Fruit fly (Drosophila melanogaster) whole organism, embryonic: ENCODE measurements around the gene Prim2.

Experiments
- Antp ChIP-seq: fragments of 200-800 bp; sonication (Bioruptor generic); optimal IDR thresholded peaks from 3 replicates; lab custom pipeline; 2016; ENCODE audit warnings: missing biosample characterization, missing genetic modification characterization
- Asciz ChIP-seq: fragments of 200-800 bp; sonication (Bioruptor generic); optimal IDR thresholded peaks from 2 replicates; lab custom pipeline; 2017; ENCODE audit warnings: missing biosample characterization, mild to moderate bottlenecking, missing genetic modification characterization, missing genetic modification reagents
- Atf3 ChIP-seq: fragments of 200-800 bp; sonication (Bioruptor generic); optimal IDR thresholded peaks from 3 replicates; lab custom pipeline; 2016; ENCODE audit warnings: missing biosample characterization, missing genetic modification characterization
- CG10543 ChIP-seq: fragments of 200-800 bp; sonication (Bioruptor generic); optimal IDR thresholded peaks from 3 replicates; lab custom pipeline; 2017; ENCODE audit warnings: missing biosample characterization, mild to moderate bottlenecking, missing genetic modification characterization, moderate library complexity
- CG11456 ChIP-seq: fragments of 200-800 bp; sonication (Bioruptor generic); IDR thresholded peaks from 3 replicates; pipeline ENCODE4 v1.3.6; 2022; ENCODE audit warnings: missing biosample characterization, missing genetic modification characterization
- CG11695 ChIP-seq: fragments of 200-800 bp; sonication (Bioruptor generic); IDR thresholded peaks from 3 replicates; pipeline ENCODE4 v1.3.6; 2022; ENCODE audit warnings: missing biosample characterization, missing genetic modification characterization
- CG11723 ChIP-seq: fragments of 200-800 bp; sonication (Bioruptor generic); optimal IDR thresholded peaks from 2 replicates; lab custom pipeline; 2017; ENCODE audit warnings: missing biosample characterization, mild to moderate bottlenecking, missing genetic modification characterization
- CG12155 ChIP-seq: fragments of 200-800 bp; sonication (Bioruptor generic); optimal IDR thresholded peaks from 3 replicates; lab custom pipeline; 2016; ENCODE audit warnings: missing biosample characterization, missing genetic modification characterization
- CG12744 ChIP-seq: fragments of 200-800 bp; sonication (Bioruptor generic); optimal IDR thresholded peaks from 2 replicates; lab custom pipeline; 2016; ENCODE audit warnings: missing biosample characterization, missing genetic modification characterization
- CG13296 ChIP-seq: fragments of 200-800 bp; sonication (Bioruptor generic); optimal IDR thresholded peaks from 3 replicates; lab custom pipeline; 2018; ENCODE audit warnings: missing biosample characterization, mild to moderate bottlenecking, missing genetic modification characterization
- CG14667 ChIP-seq: fragments of 200-800 bp; sonication (Bioruptor generic); IDR thresholded peaks from 2 replicates; pipeline ENCODE4 v1.3.6; 2022; ENCODE audit warnings: missing biosample characterization, missing genetic modification characterization
- CG17802 ChIP-seq: fragments of 200-800 bp; sonication (Bioruptor generic); optimal IDR thresholded peaks from 2 replicates; lab custom pipeline; 2018; ENCODE audit warnings: missing biosample characterization, mild to moderate bottlenecking, missing genetic modification characterization, moderate library complexity
- CG18011 ChIP-seq: fragments of 200-800 bp; sonication (Bioruptor generic); optimal IDR thresholded peaks from 2 replicates; lab custom pipeline; 2017; ENCODE audit warnings: missing biosample characterization, missing genetic modification characterization, mild to moderate bottlenecking, moderate library complexity, missing genotype
- CG18476 ChIP-seq: fragments of 200-800 bp; sonication (Bioruptor generic); optimal IDR thresholded peaks from 2 replicates; lab custom pipeline; 2016; ENCODE audit warnings: missing biosample characterization, mild to moderate bottlenecking, missing genetic modification characterization
- CG2202 ChIP-seq: fragments of 200-800 bp; sonication (Bioruptor generic); optimal IDR thresholded peaks from 2 replicates; lab custom pipeline; 2018; ENCODE audit warnings: missing biosample characterization, mild to moderate bottlenecking, missing genetic modification characterization
- CG2678 ChIP-seq: fragments of 200-800 bp; sonication (Bioruptor generic); optimal IDR thresholded peaks from 3 replicates; lab custom pipeline; 2019; ENCODE audit warnings: missing biosample characterization, mild to moderate bottlenecking, missing genetic modification characterization, moderate library complexity
- CG31388 ChIP-seq: fragments of 200-800 bp; sonication (Bioruptor generic); optimal IDR thresholded peaks from 2 replicates; lab custom pipeline; 2016; ENCODE audit warnings: missing biosample characterization, missing genetic modification characterization
- CG3163 ChIP-seq: fragments of 200-800 bp; sonication (Bioruptor generic); optimal IDR thresholded peaks from 3 replicates; lab custom pipeline; 2016; ENCODE audit warnings: missing biosample characterization, missing genetic modification characterization
- CG33557 ChIP-seq: fragments of 200-800 bp; sonication (Bioruptor generic); optimal IDR thresholded peaks from 2 replicates; lab custom pipeline; 2019; ENCODE audit warnings: missing biosample characterization, mild to moderate bottlenecking, missing genetic modification characterization, moderate library complexity
- CG43689 ChIP-seq: fragments of 200-800 bp; sonication (Bioruptor generic); IDR thresholded peaks from 2 replicates; pipeline ENCODE4 v1.3.6; 2022; ENCODE audit warnings: missing biosample characterization, missing genetic modification characterization
- CG5180 ChIP-seq: fragments of 200-800 bp; sonication (Bioruptor generic); optimal IDR thresholded peaks from 3 replicates; lab custom pipeline; 2017; ENCODE audit warnings: missing biosample characterization, missing genetic modification characterization, mild to moderate bottlenecking, moderate library complexity, missing genetic modification reagents
- CG5245 ChIP-seq: fragments of 200-800 bp; sonication (Bioruptor generic); optimal IDR thresholded peaks from 3 replicates; lab custom pipeline; 2016; ENCODE audit warnings: missing biosample characterization, missing genetic modification characterization
- CG6254 ChIP-seq: fragments of 200-800 bp; sonication (Bioruptor generic); optimal IDR thresholded peaks from 3 replicates; lab custom pipeline; 2017; ENCODE audit warnings: mild to moderate bottlenecking, missing biosample characterization, missing genetic modification reagents, missing genetic modification characterization
- CG6272 ChIP-seq: fragments of 200-800 bp; sonication (Bioruptor generic); IDR thresholded peaks from 2 replicates; pipeline ENCODE4 v1.3.6; 2022; ENCODE audit warnings: missing biosample characterization, missing genetic modification characterization
- CG8281 ChIP-seq: fragments of 200-800 bp; sonication (Bioruptor generic); optimal IDR thresholded peaks from 2 replicates; lab custom pipeline; 2018; ENCODE audit warnings: missing biosample characterization, mild to moderate bottlenecking, missing genetic modification characterization, moderate library complexity
- ERR ChIP-seq: fragments of 200-800 bp; sonication (Bioruptor generic); optimal IDR thresholded peaks from 2 replicates; lab custom pipeline; 2016; ENCODE audit warnings: missing biosample characterization, missing genetic modification characterization
- Hsf ChIP-seq: fragments of 200-800 bp; sonication (Bioruptor generic); optimal IDR thresholded peaks from 3 replicates; lab custom pipeline; 2016; ENCODE audit warnings: missing biosample characterization, missing genetic modification characterization
- Jarid2 ChIP-seq: fragments of 200-800 bp; sonication (Bioruptor generic); optimal IDR thresholded peaks from 3 replicates; lab custom pipeline; 2017; ENCODE audit warnings: mild to moderate bottlenecking, missing biosample characterization, missing genetic modification reagents, missing genetic modification characterization
- Med ChIP-seq: fragments of 200-800 bp; sonication (Bioruptor generic); peaks from one replicate; lab custom pipeline; 2016; ENCODE audit warnings: missing biosample characterization, missing genetic modification characterization, mild to moderate bottlenecking, inconsistent platforms, moderate library complexity
- NC2α ChIP-seq: fragments of 200-800 bp; sonication (Bioruptor generic); optimal IDR thresholded peaks from 2 replicates; lab custom pipeline; 2016; ENCODE audit warnings: missing biosample characterization, missing genetic modification characterization
- NfI ChIP-seq: fragments of 200-800 bp; sonication (Bioruptor generic); optimal IDR thresholded peaks from 3 replicates; lab custom pipeline; 2018; ENCODE audit warnings: missing biosample characterization, mild to moderate bottlenecking, missing genetic modification characterization, moderate library complexity
- abd-A ChIP-seq: fragments of 200-800 bp; sonication (Bioruptor generic); optimal IDR thresholded peaks from 3 replicates; lab custom pipeline; 2019; ENCODE audit warnings: missing biosample characterization, mild to moderate bottlenecking, missing genetic modification characterization, moderate library complexity
- bbx ChIP-seq: fragments of 200-800 bp; sonication (Bioruptor generic); IDR thresholded peaks from 2 replicates; pipeline ENCODE4 v1.3.6; 2022; ENCODE audit warnings: missing biosample characterization, missing genetic modification characterization; ENCODE audit not compliant: partially characterized antibody
- bigmax ChIP-seq: fragments of 200-800 bp; sonication (Bioruptor generic); optimal IDR thresholded peaks from 2 replicates; lab custom pipeline; 2018; ENCODE audit warnings: missing biosample characterization, mild to moderate bottlenecking, missing genetic modification characterization
- bowl ChIP-seq: fragments of 200-800 bp; sonication (Bioruptor generic); IDR thresholded peaks from 2 replicates; pipeline ENCODE4 v1.3.6; 2022; ENCODE audit warnings: missing biosample characterization, missing genetic modification characterization
- dmrt11E ChIP-seq: fragments of 200-800 bp; sonication (Bioruptor generic); optimal IDR thresholded peaks from 3 replicates; lab custom pipeline; 2018; ENCODE audit warnings: missing biosample characterization, mild to moderate bottlenecking, missing genetic modification characterization, moderate library complexity
- eyg ChIP-seq: fragments of 200-800 bp; sonication (Bioruptor generic); optimal IDR thresholded peaks from 3 replicates; lab custom pipeline; 2016; ENCODE audit warnings: missing biosample characterization, missing genetic modification characterization
- gce ChIP-seq: fragments of 200-800 bp; sonication (Bioruptor generic); IDR thresholded peaks from 3 replicates; pipeline ENCODE4 v1.3.6; 2022; ENCODE audit warnings: missing biosample characterization, missing genetic modification characterization
- lbe ChIP-seq: fragments of 200-800 bp; sonication (Bioruptor generic); optimal IDR thresholded peaks from 2 replicates; lab custom pipeline; 2016; ENCODE audit warnings: missing biosample characterization, mild to moderate bottlenecking, missing genetic modification characterization
- nerfin-2 ChIP-seq: fragments of 200-800 bp; sonication (Bioruptor generic); IDR thresholded peaks from 2 replicates; pipeline ENCODE4 v1.3.6; 2022; ENCODE audit warnings: missing biosample characterization, missing genetic modification characterization; ENCODE audit not compliant: partially characterized antibody
- onecut ChIP-seq: fragments of 200-800 bp; sonication (Bioruptor generic); IDR thresholded peaks from 2 replicates; pipeline ENCODE4 v1.3.6; 2022; ENCODE audit warnings: missing biosample characterization, missing genetic modification characterization
- rib ChIP-seq: fragments of 200-800 bp; sonication (Bioruptor generic); IDR thresholded peaks from 2 replicates; pipeline ENCODE4 v1.3.6; 2022; ENCODE audit warnings: missing biosample characterization, missing genetic modification characterization
- ro ChIP-seq: fragments of 200-800 bp; sonication (Bioruptor generic); IDR thresholded peaks from 2 replicates; pipeline ENCODE4 v1.3.6; 2022; ENCODE audit warnings: missing biosample characterization, missing genetic modification characterization
- sqz ChIP-seq: fragments of 200-800 bp; sonication (Bioruptor generic); optimal IDR thresholded peaks from 3 replicates; lab custom pipeline; 2018; ENCODE audit warnings: missing biosample characterization, mild to moderate bottlenecking, missing genetic modification characterization
- ssp ChIP-seq: fragments of 200-800 bp; sonication (Bioruptor generic); IDR thresholded peaks from 2 replicates; pipeline ENCODE4 v1.3.6; 2022; ENCODE audit warnings: missing biosample characterization, missing genetic modification characterization
- tap ChIP-seq: fragments of 200-800 bp; optimal IDR thresholded peaks from 3 replicates; lab custom pipeline; 2019; ENCODE audit warnings: missing biosample characterization, mild to moderate bottlenecking, missing genetic modification characterization, moderate library complexity
- ttk ChIP-seq: fragments of 200-800 bp; sonication (Bioruptor generic); IDR thresholded peaks from 2 replicates; pipeline ENCODE4 v2.1.2; 2022; ENCODE audit warnings: missing biosample characterization, missing genetic modification characterization
- usp ChIP-seq: fragments of >200 bp; optimal IDR thresholded peaks from 2 replicates; lab custom pipeline; 2017; ENCODE audit warnings: missing biosample characterization, missing genetic modification characterization
- zf30C ChIP-seq: fragments of 200-800 bp; sonication (Bioruptor generic); optimal IDR thresholded peaks from 3 replicates; lab custom pipeline; 2018; ENCODE audit warnings: missing biosample characterization, mild to moderate bottlenecking, missing genetic modification characterization

The Prim2 gene

dm6 chr3L:20347762-20348580 lies 13.4 kb downstream of the Prim2 start, which contains the start of the genes Rbbp5 and eRF1 (continued):
- TF ChIP-seq CG11695 (GFP tag; lab: Robert Waterston, UW) (0 out of 3 replicates have a peak, but pooled peaks have one; percentile 10), nerfin-2 (GFP tag; lab: Robert Waterston, UW) (peak; percentile 87), CG6254 (GFP tag; lab: Kevin White, UChicago) (peak; percentile 26), tap (tag; lab: Kevin White, UChicago) (no peak), CG14667 (no peak), gce (GFP tag; lab: Robert Waterston, UW) (no peak), dmrt11E (tag; lab: Kevin White, UChicago) (peak; percentile 71), ERR (GFP tag; lab: Kevin White, UChicago) (peak; percentile 16), NfI (GFP tag; lab: Kevin White, UChicago) (peak; percentile 63), CG5180 (GFP tag; lab: Kevin White, UChicago) (no peak), bowl (GFP tag; lab: Robert Waterston, UW) (no peak), Hsf (GFP tag; lab: Kevin White, UChicago) (peak; percentile 68), zf30C (no peak), CG18476 (GFP tag; lab: Kevin White, UChicago) (peak; percentile 66), Antp (GFP tag; lab: Kevin White, UChicago) (peak; percentile 53), CG13296 (GFP tag; lab: Kevin White, UChicago) (peak; percentile 39), Med (peak; percentile 92), ssp (GFP tag; lab: Robert Waterston, UW) (no peak; the same call in 1 of the 2 replicates), CG33557 (GFP tag; lab: Kevin White, UChicago) (peak; percentile 55), CG12155 (GFP tag; lab: Kevin White, UChicago) (peak; percentile 78), CG2202 (tag; lab: Kevin White, UChicago) (no peak), ttk (GFP tag; lab: Robert Waterston, UW) (no peak; the same call in 1 of the 2 replicates), rib (GFP tag; lab: Robert Waterston, UW) (no peak), CG8281 (tag; lab: Kevin White, UChicago) (no peak), onecut (GFP tag; lab: Robert Waterston, UW) (no peak), sqz (no peak), CG12744 (GFP tag; lab: Kevin White, UChicago) (no peak), CG43689 (GFP tag; lab: Robert Waterston, UW) (peak; percentile 43; the same call in 1 of the 2 replicates), lbe (GFP tag; lab: Kevin White, UChicago) (peak; percentile 43), CG18011 (GFP tag; lab: Kevin White, UChicago) (no peak), CG31388 (GFP tag; lab: Kevin White, UChicago) (peak; percentile 65), usp (GFP tag; lab: Kevin White, UChicago) (no peak), CG11456 (no peak; the same call in 2 of the 3 replicates), abd-A (tag; lab: Kevin White, UChicago) (no peak), Asciz (GFP tag; lab: Kevin White, UChicago) (no peak), CG17802 (tag; lab: Kevin White, UChicago) (peak; percentile 50), Jarid2 (GFP tag; lab: Kevin White, UChicago) (no peak), bbx (GFP tag; lab: Robert Waterston, UW) (peak; percentile 93), bigmax (GFP tag; lab: Kevin White, UChicago) (peak; percentile 78), CG5245 (GFP tag; lab: Kevin White, UChicago) (peak; percentile 52), CG3163 (GFP tag; lab: Kevin White, UChicago) (no peak), NC2α (GFP tag; lab: Kevin White, UChicago) (no peak), Atf3 (peak; percentile 50), eyg (GFP tag; lab: Kevin White, UChicago) (no peak), CG6272 (GFP tag; lab: Robert Waterston, UW) (no peak), CG2678 (peak; percentile 80), CG11723 (GFP tag; lab: Kevin White, UChicago) (peak; percentile 30), CG10543 (peak; percentile 68), ro (no peak)
